Worm (Caenorhabditis elegans) whole organism, L1 larva: ENCODE data around the gene C17H11.6.

Experiments
- C04F5.9 ChIP-seq: sonication (generic microtip); optimal IDR thresholded peaks from 2 replicates; lab custom pipeline; 2016; ENCODE audit warnings: missing genetic modification characterization, missing compliant biosample characterization
- C16A3.4 ChIP-seq: fragments of 150-350 bp; optimal IDR thresholded peaks from 2 replicates; lab custom pipeline; 2014; ENCODE audit warnings: missing biosample characterization, missing genetic modification characterization
- F16B12.6 ChIP-seq: fragments of 150-350 bp; optimal IDR thresholded peaks from 2 replicates; lab custom pipeline; 2014; ENCODE audit warnings: missing biosample characterization, missing genetic modification characterization
- Y116A8C.19 ChIP-seq: sonication (generic microtip); optimal IDR thresholded peaks from 2 replicates; lab custom pipeline; 2016; ENCODE audit warnings: missing compliant biosample characterization, missing genetic modification characterization, borderline replicate concordance
- aly-2 ChIP-seq: fragments of 150-350 bp; optimal IDR thresholded peaks from 2 replicates; lab custom pipeline; 2014; ENCODE audit warnings: missing biosample characterization, missing genetic modification characterization
- ama-1 ChIP-seq: fragments of 150-350 bp; optimal IDR thresholded peaks from 2 replicates; lab custom pipeline; 2014
- blmp-1 ChIP-seq: fragments of 150-350 bp; optimal IDR thresholded peaks from 2 replicates; lab custom pipeline; 2014; ENCODE audit warnings: missing biosample characterization, missing genetic modification characterization
- ceh-82 ChIP-seq, 3 experiments: fragments of 150-350 bp in 1 of 3; sonication (generic microtip) in 2 of 3; optimal IDR thresholded peaks; 2 replicates each; lab custom pipeline; 2014 to 2017; ENCODE audit warnings: missing biosample characterization in 3 of 3, missing genetic modification characterization in 3 of 3
- ceh-88 ChIP-seq: fragments of 200-800 bp; sonication (Bioruptor generic); IDR thresholded peaks from 2 replicates; pipeline ENCODE4 v1.3.6; 2022; ENCODE audit warnings: missing genetic modification characterization, missing compliant biosample characterization
- ceh-90 ChIP-seq: sonication (generic microtip); optimal IDR thresholded peaks from 2 replicates; lab custom pipeline; 2016; ENCODE audit warnings: missing genetic modification characterization, missing compliant biosample characterization
- dsc-1 ChIP-seq: sonication (generic microtip); optimal IDR thresholded peaks from 2 replicates; lab custom pipeline; 2016; ENCODE audit warnings: mild to moderate bottlenecking, missing genetic modification characterization, missing compliant biosample characterization
- efl-1 ChIP-seq, 4 experiments: fragments of 150-350 bp; optimal IDR thresholded peaks in 3 of 4; peaks in 1 of 4; 1 replicate in 1 of 4; 2 replicates in 3 of 4; lab custom pipeline; 2014; ENCODE audit warnings: missing biosample characterization in 2 of 4, missing genetic modification characterization in 2 of 4, missing genetic modification reagents in 2 of 4
- egl-13 ChIP-seq: sonication (generic microtip); optimal IDR thresholded peaks from 2 replicates; lab custom pipeline; 2016; ENCODE audit warnings: missing genotype, missing genetic modification reagents, missing genetic modification characterization, missing compliant biosample characterization
- egl-27 ChIP-seq, 2 experiments: fragments of 150-350 bp in 1 of 2; sonication (generic microtip); optimal IDR thresholded peaks; 3 replicates each; lab custom pipeline; 2017 to 2018; ENCODE audit warnings: missing biosample characterization in 2 of 2, missing genetic modification characterization in 2 of 2, missing genetic modification reagents in 2 of 2
- elt-2 ChIP-seq: sonication (generic microtip); optimal IDR thresholded peaks from 2 replicates; lab custom pipeline; 2016; ENCODE audit warnings: missing genetic modification characterization, mild to moderate bottlenecking, inconsistent platforms, missing compliant biosample characterization, missing genetic modification reagents
- elt-3 ChIP-seq, 6 experiments: fragments of 150-350 bp in 1 of 6; sonication (generic microtip); optimal IDR thresholded peaks; 2 replicates each; lab custom pipeline; 2017 to 2018; ENCODE audit warnings: missing biosample characterization in 6 of 6, missing genetic modification characterization in 6 of 6, inconsistent platforms in 1 of 6
- fkh-8 ChIP-seq: sonication (generic microtip); optimal IDR thresholded peaks from 2 replicates; lab custom pipeline; 2016; ENCODE audit warnings: mild to moderate bottlenecking, missing genetic modification characterization, missing compliant biosample characterization
- fos-1 ChIP-seq: fragments of 150-350 bp; optimal IDR thresholded peaks from 2 replicates; lab custom pipeline; 2014; ENCODE audit warnings: missing biosample characterization, missing genetic modification characterization
- grh-1 ChIP-seq: fragments of 200-800 bp; sonication (Bioruptor generic); IDR thresholded peaks from 2 replicates; pipeline ENCODE4 v1.3.6; 2022; ENCODE audit warnings: missing genetic modification reagents, missing genetic modification characterization, missing compliant biosample characterization
- hlh-4 ChIP-seq: sonication (generic microtip); optimal IDR thresholded peaks from 2 replicates; lab custom pipeline; 2016; ENCODE audit warnings: mild to moderate bottlenecking, missing genetic modification characterization, missing compliant biosample characterization
- lin-13 ChIP-seq: fragments of 150-350 bp; optimal IDR thresholded peaks from 2 replicates; lab custom pipeline; 2014; ENCODE audit warnings: missing biosample characterization, missing genetic modification reagents, missing genetic modification characterization
- lin-14 ChIP-seq: fragments of 200-800 bp; sonication (Bioruptor generic); optimal IDR thresholded peaks from 2 replicates; lab custom pipeline; 2018; ENCODE audit warnings: mild to moderate bottlenecking, missing genetic modification characterization, moderate library complexity, missing compliant biosample characterization
- lin-35 ChIP-seq, 2 experiments: fragments of 150-350 bp; optimal IDR thresholded peaks; 2 replicates each; lab custom pipeline; 2014; ENCODE audit warnings: missing biosample characterization in 2 of 2, missing genetic modification characterization in 2 of 2, missing genetic modification reagents in 2 of 2
- lin-39 ChIP-seq: fragments of 150-350 bp; optimal IDR thresholded peaks from 2 replicates; lab custom pipeline; 2014; ENCODE audit warnings: missing biosample characterization, missing genetic modification reagents, missing genetic modification characterization
- lir-3 ChIP-seq: sonication (generic microtip); optimal IDR thresholded peaks from 2 replicates; lab custom pipeline; 2016; ENCODE audit warnings: mild to moderate bottlenecking, missing genetic modification characterization, moderate library complexity, missing compliant biosample characterization; ENCODE audit not compliant: poor library complexity
- lsy-2 ChIP-seq, 2 experiments: fragments of 150-350 bp; optimal IDR thresholded peaks; 2 replicates each; lab custom pipeline; 2014; ENCODE audit warnings: missing biosample characterization in 2 of 2, missing genetic modification characterization in 2 of 2
- mab-9 ChIP-seq: fragments of 200-800 bp; sonication (Bioruptor generic); IDR thresholded peaks from 2 replicates; pipeline ENCODE4 v1.3.6; 2022; ENCODE audit warnings: missing genetic modification reagents, missing genetic modification characterization, missing compliant biosample characterization
- nhr-19 ChIP-seq: fragments of 200-800 bp; sonication (Bioruptor generic); conservative IDR thresholded peaks from 2 replicates; pipeline ENCODE4 v1.3.6; 2022; ENCODE audit warnings: missing genetic modification characterization, missing compliant biosample characterization
- nhr-20 ChIP-seq: sonication (generic microtip); optimal IDR thresholded peaks from 2 replicates; lab custom pipeline; 2016; ENCODE audit warnings: mild to moderate bottlenecking, missing genetic modification characterization, missing compliant biosample characterization
- nhr-237 ChIP-seq: fragments of 150-350 bp; optimal IDR thresholded peaks from 2 replicates; lab custom pipeline; 2014; ENCODE audit warnings: missing biosample characterization, missing genetic modification characterization
- nhr-28 ChIP-seq: fragments of 150-350 bp; optimal IDR thresholded peaks from 2 replicates; lab custom pipeline; 2014; ENCODE audit warnings: missing biosample characterization, missing genetic modification characterization
- nhr-85 ChIP-seq: sonication (generic microtip); peaks from one replicate; lab custom pipeline; 2016; ENCODE audit warnings: missing genetic modification characterization, inconsistent platforms, missing compliant biosample characterization
- pax-3 ChIP-seq: fragments of 200-800 bp; sonication (Bioruptor generic); optimal IDR thresholded peaks from 2 replicates; lab custom pipeline; 2018; ENCODE audit warnings: mild to moderate bottlenecking, missing genetic modification characterization, moderate library complexity, missing compliant biosample characterization
- rnt-1 ChIP-seq: sonication (generic microtip); optimal IDR thresholded peaks from 2 replicates; lab custom pipeline; 2016; ENCODE audit warnings: mild to moderate bottlenecking, missing genetic modification characterization, moderate library complexity, missing compliant biosample characterization
- skn-1 ChIP-seq: fragments of 150-350 bp; optimal IDR thresholded peaks from 2 replicates; lab custom pipeline; 2014; ENCODE audit warnings: missing biosample characterization, missing genetic modification characterization
- snu-23 ChIP-seq: sonication (generic microtip); optimal IDR thresholded peaks from 2 replicates; lab custom pipeline; 2016; ENCODE audit warnings: missing genetic modification characterization, missing compliant biosample characterization
- sox-4 ChIP-seq: sonication (generic microtip); optimal IDR thresholded peaks from 2 replicates; lab custom pipeline; 2016; ENCODE audit warnings: missing genetic modification characterization, missing compliant biosample characterization
- swsn-7 ChIP-seq: sonication (generic microtip); optimal IDR thresholded peaks from 2 replicates; lab custom pipeline; 2016; ENCODE audit warnings: missing genetic modification characterization, missing compliant biosample characterization
- unc-30 ChIP-seq: sonication (generic microtip); optimal IDR thresholded peaks from 2 replicates; lab custom pipeline; 2017; ENCODE audit warnings: missing biosample characterization, missing genetic modification characterization
- unc-86 ChIP-seq: sonication (generic microtip); optimal IDR thresholded peaks from 2 replicates; lab custom pipeline; 2016; ENCODE audit warnings: missing genetic modification characterization, missing compliant biosample characterization
- unc-98 ChIP-seq: fragments of 200-800 bp; sonication (Bioruptor generic); IDR thresholded peaks from 2 replicates; pipeline ENCODE4 v1.3.6; 2022; ENCODE audit warnings: missing genetic modification characterization, missing compliant biosample characterization
- zag-1 ChIP-seq: fragments of 150-350 bp; optimal IDR thresholded peaks from 2 replicates; lab custom pipeline; 2014; ENCODE audit warnings: missing biosample characterization, missing genetic modification characterization
- ztf-4 ChIP-seq: fragments of 150-350 bp; optimal IDR thresholded peaks from 2 replicates; lab custom pipeline; 2014; ENCODE audit warnings: missing biosample characterization, missing genetic modification characterization

Gene C17H11.6

ce11 chrX:8193213-8193612 lies 10.4 kb downstream of the C17H11.6 start:
- TF ChIP-seq blmp-1: peak; percentile 29
- TF ChIP-seq elt-2 (tag; lab: Kevin White, UChicago): peak; percentile 44
- TF ChIP-seq egl-27 (tag; optimal IDR thresholded peaks at IDR 0.05; lab: Kevin White, UChicago): no peak
- TF ChIP-seq lin-35 (GFP tag; optimal IDR thresholded peaks at IDR 0.05; lab: Kevin White, UChicago): peak in 1 of 2 experiments; percentile 35
- TF ChIP-seq, all 84 proteins: peak for 3

- TF ChIP-seq F16B12.6 (tag; lab: Kevin White, UChicago) (no peak), Y116A8C.19 (tag; lab: Kevin White, UChicago) (no peak), unc-86 (no peak), fkh-8 (tag; lab: Kevin White, UChicago) (no peak), skn-1 (no peak), unc-98 (no peak), aly-2 (no peak), nhr-237 (tag; lab: Kevin White, UChicago) (no peak), C04F5.9 (tag; lab: Kevin White, UChicago) (no peak), sox-4 (tag; lab: Kevin White, UChicago) (no peak), ceh-88 (GFP tag; lab: Robert Waterston, UW) (no peak), lin-13 (no peak)
Observed at ce11 chrX:8185037-8185436, 18.5 kb downstream of the C17H11.6 start, which contains the start of gene C17H11.5. Gene C17H11.5 (minus strand): TSS chrX:8185137.

- TF ChIP-seq nhr-85 (tag; lab: Kevin White, UChicago): peak; percentile 10
Observed at ce11 chrX:8181590-8182311, 21.8 kb downstream of the C17H11.6 start, which contains the start of gene C17H11.4. Gene C17H11.4 (minus strand): TSS chrX:8181640.

- TF ChIP-seq ceh-90 (tag; lab: Kevin White, UChicago): no peak
- TF ChIP-seq mab-9: no peak
- no peak for TF ChIP-seq dsc-1
- TF ChIP-seq egl-13: no peak
- no peak for TF ChIP-seq nhr-19 (GFP tag; lab: Robert Waterston, UW)
- TF ChIP-seq zag-1 (tag; lab: Kevin White, UChicago): no peak
- TF ChIP-seq rnt-1 (tag; lab: Kevin White, UChicago): no peak
- TF ChIP-seq lin-39 (tag; lab: Kevin White, UChicago): no peak
- TF ChIP-seq lin-13: no peak
- TF ChIP-seq unc-30: no peak
- no peak for TF ChIP-seq lir-3 (tag; lab: Kevin White, UChicago)
- no peak for TF ChIP-seq hlh-4 (tag; lab: Kevin White, UChicago)
- no peak for TF ChIP-seq ama-1
- no peak for TF ChIP-seq pax-3 (tag; lab: Kevin White, UChicago)
- TF ChIP-seq, all 84 proteins: peak for 0
Observed at ce11 chrX:8173610-8174009, 30.0 kb downstream of the C17H11.6 start, which contains the start of gene C17H11.1. Gene C17H11.1 (plus strand): TSS chrX:8173910.

ce11 chrX:8169534-8169933 lies 34.0 kb downstream of the C17H11.6 start, which contains the start of gene C17H11.2:
Gene C17H11.2 (plus strand): TSS chrX:8169930.
- TF ChIP-seq grh-1 (GFP tag; lab: Robert Waterston, UW) (no peak), nhr-28 (tag; lab: Kevin White, UChicago) (no peak), ceh-82 (tag; optimal IDR thresholded peaks at IDR 0.05; lab: Kevin White, UChicago) (peak in 1 of 3 experiments; percentile 2), blmp-1 (peak; percentile 43), nhr-20 (peak; percentile 2), C04F5.9 (tag; lab: Kevin White, UChicago) (no peak), lin-14 (GFP tag; lab: Kevin White, UChicago) (peak; percentile 42), fos-1 (no peak), rnt-1 (tag; lab: Kevin White, UChicago) (no peak), pax-3 (tag; lab: Kevin White, UChicago) (no peak), lin-35 (GFP tag; optimal IDR thresholded peaks at IDR 0.05; lab: Kevin White, UChicago) (peak in 1 of 2 experiments; percentile 45), snu-23 (GFP tag; lab: Kevin White, UChicago) (peak; percentile 38), efl-1 (optimal IDR thresholded peaks at IDR 0.05; lab: Kevin White, UChicago) (no peak), efl-1 (GFP tag; optimal IDR thresholded peaks at IDR 0.05 in 1 of 2; lab: Kevin White, UChicago) (peak in 1 of 2 experiments; percentile 89), swsn-7 (tag; lab: Kevin White, UChicago) (no peak), C16A3.4 (tag; lab: Kevin White, UChicago) (peak; percentile 6), elt-3 (tag; optimal IDR thresholded peaks at IDR 0.05; lab: Kevin White, UChicago) (peak in 1 of 6 experiments; percentile 5), ztf-4 (tag; lab: Kevin White, UChicago) (no peak), nhr-85 (tag; lab: Kevin White, UChicago) (no peak), lsy-2 (tag; optimal IDR thresholded peaks at IDR 0.05; lab: Kevin White, UChicago) (peak in 1 of 2 experiments; percentile 51)
